Worm (Caenorhabditis elegans) whole organism, early embryonic: ENCODE data around the gene F57G9.7.

ENCODE experiments used
- B0310.2 ChIP-seq: sonication (generic microtip); optimal IDR thresholded peaks from 2 replicates; lab custom pipeline; 2016; ENCODE audit warnings: mild to moderate bottlenecking, missing genetic modification characterization, missing compliant biosample characterization
- aly-1 ChIP-seq: sonication (generic microtip); optimal IDR thresholded peaks from 2 replicates; lab custom pipeline; 2016; ENCODE audit warnings: missing genetic modification characterization, missing compliant biosample characterization
- ama-1 ChIP-seq: fragments of 150-350 bp; optimal IDR thresholded peaks from 2 replicates; lab custom pipeline; 2014
- hmbx-1 ChIP-seq: sonication (generic microtip); optimal IDR thresholded peaks from 2 replicates; lab custom pipeline; 2016; ENCODE audit warnings: mild to moderate bottlenecking, missing genetic modification characterization, missing compliant biosample characterization
- hmg-4 ChIP-seq: fragments of 200-800 bp; sonication (Bioruptor generic); optimal IDR thresholded peaks from 2 replicates; lab custom pipeline; 2018; ENCODE audit warnings: mild to moderate bottlenecking, missing genetic modification characterization, missing compliant biosample characterization
- pes-1 ChIP-seq: fragments of 200-800 bp; sonication (Bioruptor generic); IDR thresholded peaks from 2 replicates; pipeline ENCODE4 v1.3.6; 2022; ENCODE audit warnings: missing genetic modification reagents, missing genetic modification characterization, missing compliant biosample characterization
- scrt-1 ChIP-seq: fragments of 200-800 bp; sonication (Bioruptor generic); IDR thresholded peaks from 2 replicates; pipeline ENCODE4 v1.3.6; 2022; ENCODE audit warnings: missing genetic modification characterization, missing compliant biosample characterization
- sea-1 ChIP-seq: fragments of 200-800 bp; sonication (Bioruptor generic); conservative IDR thresholded peaks from 2 replicates; pipeline ENCODE4 v1.3.6; 2022; ENCODE audit warnings: missing genetic modification characterization, missing compliant biosample characterization
- tbx-11 ChIP-seq: fragments of 200-800 bp; sonication (Bioruptor generic); IDR thresholded peaks from 2 replicates; pipeline ENCODE4 v1.3.6; 2022; ENCODE audit warnings: missing genetic modification characterization, missing compliant biosample characterization
- tra-4 ChIP-seq: sonication (generic microtip); optimal IDR thresholded peaks from 2 replicates; lab custom pipeline; 2017; ENCODE audit warnings: missing genetic modification characterization, missing compliant biosample characterization

- TF ChIP-seq hmbx-1, result no peak
- no peak for TF ChIP-seq hmg-4 (GFP tag; lab: Kevin White, UChicago)
- TF ChIP-seq ama-1 (lab: Kevin White, UChicago), result no peak
- TF ChIP-seq pes-1 (GFP tag; lab: Robert Waterston, UW), result no peak
- no peak for TF ChIP-seq tra-4 (tag; lab: Kevin White, UChicago)
- TF ChIP-seq aly-1, result no peak
- no peak for TF ChIP-seq B0310.2 (tag; lab: Kevin White, UChicago)
- TF ChIP-seq scrt-1 (GFP tag; lab: Robert Waterston, UW), result no peak
- TF ChIP-seq sea-1 (GFP tag; lab: Robert Waterston, UW), result no peak
- TF ChIP-seq tbx-11 (GFP tag; lab: Robert Waterston, UW), result no peak
Measured at ce11 chrII:12379430-12379829, 18.1 kb downstream of the F57G9.7 start, which contains the start of gene marc-5.
